Worm (Caenorhabditis elegans): Measurements from ENCODE around the gene W06D11.3.

DNA sequence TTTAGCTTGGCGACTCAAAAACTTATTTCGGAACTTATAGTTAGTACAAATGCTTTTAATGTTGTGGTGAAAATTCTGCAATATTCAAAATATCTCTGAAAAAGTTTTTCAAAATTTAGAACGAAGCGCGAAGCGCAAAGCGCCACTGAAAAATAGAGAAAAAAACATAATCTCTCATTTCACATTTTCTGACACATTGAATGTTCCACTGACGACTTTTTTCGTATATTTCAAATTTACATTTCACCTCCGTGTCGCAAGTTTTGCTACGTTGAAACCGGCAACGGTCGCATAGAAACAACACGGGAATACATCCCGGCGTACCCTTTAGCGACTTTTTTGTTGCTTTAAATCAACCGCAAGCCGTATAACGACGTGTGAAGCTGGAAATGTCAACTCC lies 49.8 kb downstream of the W06D11.3 start, which contains the start of gene F42F12.14:
- TF ChIP-seq lin-1 (GFP tag; IDR thresholded peaks at IDR 0.05) (no peak), hlh-30 (tag; optimal IDR thresholded peaks at IDR 0.05; ENCODE audit: insufficient read depth) (no peak), gei-8 (GFP tag; optimal IDR thresholded peaks at IDR 0.05) (no peak), ceh-82 (tag; optimal IDR thresholded peaks at IDR 0.05) (no peak), jun-1 (tag; optimal IDR thresholded peaks at IDR 0.05) (no peak), aha-1 (tag) (no peak)
